Worm (Caenorhabditis elegans): ENCODE results near the gene srh-303.

Gene srh-303

DNA sequence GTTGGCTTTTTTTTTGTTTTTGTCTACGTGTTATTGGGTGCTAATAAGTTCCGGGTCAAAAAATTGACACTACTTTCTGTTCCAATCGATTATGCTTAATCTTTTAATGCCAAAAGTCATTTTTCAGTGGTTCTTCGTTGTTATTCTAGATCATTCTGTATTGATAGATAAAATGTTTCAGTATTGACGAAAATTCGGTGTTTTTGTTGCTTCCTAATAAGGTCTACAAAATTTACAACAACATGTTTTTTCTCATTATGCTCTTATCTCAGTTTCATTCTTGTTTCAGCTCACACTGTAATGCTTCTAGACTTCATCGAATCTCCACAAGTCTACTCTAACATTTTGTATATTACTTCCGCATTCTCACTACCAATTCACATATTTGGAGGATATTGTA lies at the start of gene srh-303:
Gene srh-303, plus strand, starts transcription at position 301 of the 400 bp plus-strand sequence.
- no peak for TF ChIP-seq tab-1 (GFP tag; IDR thresholded peaks at IDR 0.05)
- no peak for TF ChIP-seq klf-2 (GFP tag; conservative IDR thresholded peaks at IDR 0.05)
- no peak for TF ChIP-seq cog-1 (tag; optimal IDR thresholded peaks at IDR 0.05)
- TF ChIP-seq flt-1 (GFP tag; IDR thresholded peaks at IDR 0.05), result no peak
- TF ChIP-seq ztf-29 (GFP tag; IDR thresholded peaks at IDR 0.05), result no peak
- TF ChIP-seq T22C8.4 (GFP tag; IDR thresholded peaks at IDR 0.05), result no peak
- no peak for TF ChIP-seq med-1 (GFP tag; optimal IDR thresholded peaks at IDR 0.05; ENCODE audit: insufficient read depth)
- TF ChIP-seq ref-1 (GFP tag; conservative IDR thresholded peaks at IDR 0.05), result no peak
- no peak for TF ChIP-seq ztf-23 (GFP tag; IDR thresholded peaks at IDR 0.05)

DNA sequence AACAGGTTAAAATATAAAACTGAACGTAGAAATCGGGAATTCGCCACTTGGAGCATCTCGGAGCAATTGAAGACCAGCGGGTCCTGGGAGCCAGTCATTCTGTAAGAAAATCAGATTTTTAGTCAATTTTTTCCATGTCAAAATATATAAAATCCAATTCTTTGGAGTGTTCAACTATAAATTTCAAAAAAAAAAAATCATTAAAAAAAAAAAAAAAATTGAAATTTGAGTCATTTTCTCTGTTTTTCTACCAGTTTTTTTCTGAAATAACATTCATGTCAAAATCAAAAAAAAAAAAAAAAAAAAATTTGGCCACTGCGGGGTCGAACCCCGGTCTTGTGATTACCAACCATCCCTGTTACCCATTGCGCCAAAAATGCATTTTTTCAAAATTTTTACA lies 47.9 kb upstream of the srh-303 start, which contains the start of gene srab-12:
Gene srab-12, minus strand, starts transcription at position 101 of the 400 bp plus-strand sequence.
- TF ChIP-seq ztf-23 (GFP tag; IDR thresholded peaks at IDR 0.05), result no peak
- TF ChIP-seq med-1 (GFP tag; optimal IDR thresholded peaks at IDR 0.05; ENCODE audit: insufficient read depth), result no peak
- TF ChIP-seq flt-1 (GFP tag; IDR thresholded peaks at IDR 0.05), result no peak
- no peak for TF ChIP-seq tab-1 (GFP tag; IDR thresholded peaks at IDR 0.05)
- TF ChIP-seq klf-2 (GFP tag; conservative IDR thresholded peaks at IDR 0.05), result no peak
- TF ChIP-seq cog-1 (tag; optimal IDR thresholded peaks at IDR 0.05), result no peak
- no peak for TF ChIP-seq ref-1 (GFP tag; conservative IDR thresholded peaks at IDR 0.05)
- no peak for TF ChIP-seq ztf-29 (GFP tag; IDR thresholded peaks at IDR 0.05)
- TF ChIP-seq T22C8.4 (GFP tag; IDR thresholded peaks at IDR 0.05), result no peak

DNA sequence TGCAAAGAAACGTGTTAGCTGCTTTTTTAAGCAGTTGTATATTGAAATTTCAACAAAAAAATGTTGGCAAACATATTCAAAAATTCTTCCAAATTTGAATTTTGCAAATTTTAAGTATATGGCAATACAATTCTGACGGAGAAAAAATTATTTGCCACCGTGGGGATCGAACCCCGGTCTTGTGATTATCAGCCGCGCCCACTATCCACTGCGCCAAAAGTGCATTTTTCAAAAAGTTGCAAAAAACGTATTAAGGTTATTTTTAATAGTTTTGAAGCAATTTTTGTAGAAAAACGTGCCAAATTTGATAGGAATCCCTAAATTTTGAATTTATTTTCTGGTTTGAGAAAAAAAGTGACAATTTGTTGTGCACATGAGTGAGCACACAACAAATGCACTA lies 47.1 kb upstream of the srh-303 start:
- no peak for TF ChIP-seq flt-1 (GFP tag; IDR thresholded peaks at IDR 0.05)
- no peak for TF ChIP-seq ref-1 (GFP tag; conservative IDR thresholded peaks at IDR 0.05)
- TF ChIP-seq ztf-29 (GFP tag; IDR thresholded peaks at IDR 0.05), result no peak
- TF ChIP-seq cog-1 (tag; optimal IDR thresholded peaks at IDR 0.05), result no peak
- no peak for TF ChIP-seq klf-2 (GFP tag; conservative IDR thresholded peaks at IDR 0.05)
- TF ChIP-seq tab-1 (GFP tag; IDR thresholded peaks at IDR 0.05), result no peak
- no peak for TF ChIP-seq ztf-23 (GFP tag; IDR thresholded peaks at IDR 0.05)
- no peak for TF ChIP-seq med-1 (GFP tag; optimal IDR thresholded peaks at IDR 0.05; ENCODE audit: insufficient read depth)
- no peak for TF ChIP-seq T22C8.4 (GFP tag; IDR thresholded peaks at IDR 0.05)

DNA sequence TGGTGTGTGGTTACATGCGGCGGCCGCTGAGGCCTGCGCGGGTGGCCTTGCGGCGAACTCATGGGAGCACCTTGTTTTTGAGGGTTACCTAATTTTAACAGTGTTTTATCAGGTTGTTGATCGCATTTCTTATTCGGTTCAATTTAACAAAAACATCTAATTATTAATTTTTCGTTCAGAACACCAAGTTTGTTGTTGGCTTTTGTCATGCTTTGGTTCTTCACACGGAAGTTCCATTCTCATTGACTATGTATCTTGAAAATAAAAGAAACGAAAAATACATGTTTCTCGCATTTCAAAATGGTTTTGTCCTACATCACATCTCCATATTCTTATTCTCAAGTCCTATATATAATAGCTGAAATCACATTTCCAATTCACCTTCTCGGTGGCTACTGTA lies 41.3 kb upstream of the srh-303 start, which contains the start of gene srh-290:
Gene srh-290, plus strand, starts transcription at position 301 of the 400 bp plus-strand sequence.
- no peak for TF ChIP-seq ref-1 (GFP tag; conservative IDR thresholded peaks at IDR 0.05)
- no peak for TF ChIP-seq T22C8.4 (GFP tag; IDR thresholded peaks at IDR 0.05)
- no peak for TF ChIP-seq flt-1 (GFP tag; IDR thresholded peaks at IDR 0.05)
- TF ChIP-seq ztf-29 (GFP tag; IDR thresholded peaks at IDR 0.05), result no peak
- TF ChIP-seq ztf-23 (GFP tag; IDR thresholded peaks at IDR 0.05), result no peak
- TF ChIP-seq tab-1 (GFP tag; IDR thresholded peaks at IDR 0.05), result no peak
- TF ChIP-seq med-1 (GFP tag; optimal IDR thresholded peaks at IDR 0.05; ENCODE audit: insufficient read depth), result no peak
- TF ChIP-seq cog-1 (tag; optimal IDR thresholded peaks at IDR 0.05), result no peak
- TF ChIP-seq klf-2 (GFP tag; conservative IDR thresholded peaks at IDR 0.05), result no peak

DNA sequence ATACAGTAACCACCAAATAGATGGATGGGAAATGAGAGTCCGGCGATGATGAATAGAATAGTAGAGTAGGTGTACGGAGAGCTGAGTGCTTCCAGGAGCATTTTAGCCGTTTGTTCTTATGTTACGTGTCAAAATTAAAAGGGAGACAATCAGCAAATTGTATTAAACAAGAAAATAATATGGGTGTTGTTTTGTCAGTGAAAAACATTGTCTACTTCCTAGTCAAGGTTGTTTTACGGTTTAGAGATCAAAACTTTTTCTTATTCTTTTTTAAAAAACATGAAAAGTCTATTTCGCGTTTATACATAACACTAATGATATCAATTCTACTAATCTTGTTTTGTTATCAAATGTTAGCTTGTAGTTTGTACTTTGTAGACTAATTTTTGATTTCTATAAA lies 37.5 kb upstream of the srh-303 start, which contains the start of gene srh-289:
Gene srh-289, minus strand, starts transcription at position 101 of the 400 bp plus-strand sequence.
- TF ChIP-seq klf-2 (GFP tag; conservative IDR thresholded peaks at IDR 0.05) (no peak), med-1 (GFP tag; optimal IDR thresholded peaks at IDR 0.05; ENCODE audit: insufficient read depth) (no peak), flt-1 (GFP tag; IDR thresholded peaks at IDR 0.05) (no peak), cog-1 (tag; optimal IDR thresholded peaks at IDR 0.05) (no peak), tab-1 (GFP tag; IDR thresholded peaks at IDR 0.05) (no peak), ztf-23 (GFP tag; IDR thresholded peaks at IDR 0.05) (no peak), T22C8.4 (GFP tag; IDR thresholded peaks at IDR 0.05) (no peak), ztf-29 (GFP tag; IDR thresholded peaks at IDR 0.05) (no peak), ref-1 (GFP tag; conservative IDR thresholded peaks at IDR 0.05) (no peak)

DNA sequence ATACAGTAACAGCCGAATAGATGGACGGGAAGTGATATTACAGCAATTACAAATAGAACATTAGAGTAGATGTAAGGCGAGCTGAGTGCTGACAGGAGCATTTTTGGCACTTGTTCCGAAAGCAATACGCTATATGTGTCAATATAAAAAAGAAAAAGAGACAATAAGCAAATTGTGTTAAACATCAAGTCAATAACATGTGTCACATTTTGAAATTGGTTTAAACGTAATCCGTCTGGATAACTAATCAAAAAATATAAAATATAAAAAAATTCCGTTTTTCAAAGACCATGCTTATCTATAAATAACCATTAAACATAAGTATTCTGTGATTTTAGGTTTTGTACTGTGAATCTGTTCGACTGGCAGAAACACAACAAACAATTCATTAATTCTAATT lies 35.8 kb upstream of the srh-303 start, which contains the start of gene srh-288:
Gene srh-288, minus strand, starts transcription at position 101 of the 400 bp plus-strand sequence.
- TF ChIP-seq flt-1 (GFP tag; IDR thresholded peaks at IDR 0.05) (no peak), cog-1 (tag; optimal IDR thresholded peaks at IDR 0.05) (no peak), ztf-29 (GFP tag; IDR thresholded peaks at IDR 0.05) (no peak), ztf-23 (GFP tag; IDR thresholded peaks at IDR 0.05) (no peak), ref-1 (GFP tag; conservative IDR thresholded peaks at IDR 0.05) (no peak), T22C8.4 (GFP tag; IDR thresholded peaks at IDR 0.05) (no peak), tab-1 (GFP tag; IDR thresholded peaks at IDR 0.05) (no peak), klf-2 (GFP tag; conservative IDR thresholded peaks at IDR 0.05) (no peak), med-1 (GFP tag; optimal IDR thresholded peaks at IDR 0.05; ENCODE audit: insufficient read depth) (no peak)

DNA sequence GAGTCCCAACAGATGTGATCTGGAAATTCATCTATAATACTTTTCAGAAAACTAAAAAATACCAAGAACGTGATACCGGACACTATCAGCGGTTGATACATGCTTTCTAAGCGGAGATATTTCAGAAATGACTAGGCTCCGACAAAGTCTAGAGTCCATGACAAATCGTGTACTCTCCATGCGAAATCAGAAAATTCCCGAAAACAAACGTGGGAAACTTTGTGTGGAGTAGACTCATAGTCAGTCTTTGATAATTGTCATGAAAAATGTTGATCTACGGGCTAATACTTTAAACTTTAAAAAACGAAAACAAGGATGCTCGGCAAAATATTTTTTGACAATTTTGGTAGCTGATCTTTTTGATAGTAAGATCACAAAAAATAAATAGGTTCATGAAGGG lies 32.7 kb upstream of the srh-303 start, which contains the start of gene srx-18:
Gene srx-18, minus strand, starts transcription at position 101 of the 400 bp plus-strand sequence.
- TF ChIP-seq flt-1 (GFP tag; IDR thresholded peaks at IDR 0.05), result no peak

DNA sequence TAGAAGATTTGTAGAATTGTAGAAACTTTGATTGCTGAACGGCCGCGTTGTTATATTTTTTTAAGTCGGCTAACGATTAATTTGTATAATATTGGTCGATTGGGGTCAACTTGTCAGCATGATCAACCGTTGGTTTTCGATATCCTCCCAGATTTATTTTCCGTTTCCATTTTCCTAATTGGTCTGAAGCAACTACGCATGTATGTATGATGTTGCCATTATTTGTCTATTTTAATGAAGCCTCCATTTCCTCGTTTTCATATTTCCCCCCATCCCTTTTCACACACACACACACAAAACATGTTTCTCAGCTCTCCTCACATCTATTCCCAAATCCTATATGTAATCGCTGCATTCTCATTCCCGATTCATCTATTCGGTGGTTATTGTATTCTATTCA lies 30.9 kb upstream of the srh-303 start, which contains the start of gene srh-287:
Gene srh-287, plus strand, starts transcription at position 301 of the 400 bp plus-strand sequence.
- no peak for TF ChIP-seq flt-1 (GFP tag; IDR thresholded peaks at IDR 0.05)
- no peak for TF ChIP-seq ztf-29 (GFP tag; IDR thresholded peaks at IDR 0.05)
- no peak for TF ChIP-seq ztf-23 (GFP tag; IDR thresholded peaks at IDR 0.05)
- TF ChIP-seq tab-1 (GFP tag; IDR thresholded peaks at IDR 0.05), result no peak
- no peak for TF ChIP-seq T22C8.4 (GFP tag; IDR thresholded peaks at IDR 0.05)
- TF ChIP-seq cog-1 (tag; optimal IDR thresholded peaks at IDR 0.05), result no peak
- TF ChIP-seq med-1 (GFP tag; optimal IDR thresholded peaks at IDR 0.05; ENCODE audit: insufficient read depth), result no peak
- TF ChIP-seq klf-2 (GFP tag; conservative IDR thresholded peaks at IDR 0.05), result no peak
- no peak for TF ChIP-seq ref-1 (GFP tag; conservative IDR thresholded peaks at IDR 0.05)

DNA sequence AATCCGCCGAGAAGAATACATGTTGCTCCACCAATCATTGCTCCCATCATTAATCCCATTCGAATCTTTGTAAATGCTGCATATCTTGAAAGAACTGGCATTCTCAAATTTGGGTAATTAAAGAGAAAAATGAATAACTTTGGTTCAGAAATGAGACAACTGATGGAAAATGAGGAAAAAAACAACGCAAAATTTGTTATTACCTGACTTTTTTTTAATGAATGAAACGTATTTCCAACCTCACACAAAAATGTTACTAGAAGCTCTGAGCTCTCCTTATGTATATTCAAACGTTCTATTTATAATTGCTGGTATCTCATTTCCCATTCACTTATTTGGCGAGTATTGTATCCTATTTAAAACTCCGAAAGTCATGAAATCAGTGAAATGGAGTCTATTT lies 28.9 kb upstream of the srh-303 start, which contains the start of the genes Y94A7B.11 and srh-292:
Gene Y94A7B.11, minus strand, starts transcription at position 101 of the 400 bp plus-strand sequence.
Gene srh-292, plus strand, starts transcription at position 251 of the 400 bp plus-strand sequence.
- TF ChIP-seq med-1 (GFP tag; optimal IDR thresholded peaks at IDR 0.05; ENCODE audit: insufficient read depth) (no peak), cog-1 (tag; optimal IDR thresholded peaks at IDR 0.05) (no peak), tab-1 (GFP tag; IDR thresholded peaks at IDR 0.05) (no peak), ztf-29 (GFP tag; IDR thresholded peaks at IDR 0.05) (no peak), ztf-23 (GFP tag; IDR thresholded peaks at IDR 0.05) (no peak), klf-2 (GFP tag; conservative IDR thresholded peaks at IDR 0.05) (no peak), ref-1 (GFP tag; conservative IDR thresholded peaks at IDR 0.05) (no peak), T22C8.4 (GFP tag; IDR thresholded peaks at IDR 0.05) (no peak), flt-1 (GFP tag; IDR thresholded peaks at IDR 0.05) (no peak)
